Worm (Caenorhabditis elegans): ENCODE measurements around the gene F44E2.7.

The F44E2.7 gene

DNA sequence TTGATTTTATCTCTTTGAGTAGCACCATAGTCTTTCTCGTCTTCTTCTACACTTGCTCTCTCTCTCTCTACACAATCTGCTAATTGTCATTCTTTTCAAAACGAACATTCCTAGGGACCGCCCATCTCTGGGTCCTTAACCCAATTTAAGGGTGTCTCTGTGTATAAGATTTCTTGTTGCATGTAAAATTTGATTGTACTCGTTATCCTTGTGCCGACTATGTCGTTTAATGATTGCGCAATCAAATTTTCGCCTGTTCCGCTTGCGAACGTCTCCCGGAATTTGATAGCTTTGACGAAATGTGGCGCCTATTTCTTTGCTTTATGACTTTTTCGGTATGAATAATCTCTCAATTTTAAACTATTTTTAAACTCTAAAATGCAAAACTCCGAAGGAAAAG lies 37.2 kb downstream of the F44E2.7 start:
- TF ChIP-seq nhr-10 (tag; optimal IDR thresholded peaks at IDR 0.05) = no peak
- TF ChIP-seq sem-4 (tag; optimal IDR thresholded peaks at IDR 0.05) = peak; percentile 56
- TF ChIP-seq skn-1 (tag; optimal IDR thresholded peaks at IDR 0.05) = no peak
- no peak for TF ChIP-seq ceh-82 (tag; optimal IDR thresholded peaks at IDR 0.05)
- no peak for TF ChIP-seq crh-2 (tag; optimal IDR thresholded peaks at IDR 0.05)
- no peak for TF ChIP-seq nhr-25 (tag; optimal IDR thresholded peaks at IDR 0.05)
- TF ChIP-seq alr-1 (tag; optimal IDR thresholded peaks at IDR 0.05) = no peak

- TF ChIP-seq ceh-16 (tag; optimal IDR thresholded peaks at IDR 0.05) = no peak
- no peak for TF ChIP-seq dmd-4 (tag; optimal IDR thresholded peaks at IDR 0.05)
- no peak for TF ChIP-seq mbf-1 (tag; optimal IDR thresholded peaks at IDR 0.05)
- peak; percentile 73 for TF ChIP-seq nhr-129 (tag; optimal IDR thresholded peaks at IDR 0.05)
- peak; percentile 62 for TF ChIP-seq C34F6.9 (tag; optimal IDR thresholded peaks at IDR 0.05)
- no peak for TF ChIP-seq unc-39 (tag; optimal IDR thresholded peaks at IDR 0.05)
- TF ChIP-seq aly-2 (tag; optimal IDR thresholded peaks at IDR 0.05) = no peak
- TF ChIP-seq mdl-1 (tag; optimal IDR thresholded peaks at IDR 0.05) = no peak
- no peak for TF ChIP-seq ztf-11 (tag; optimal IDR thresholded peaks at IDR 0.05)
- TF ChIP-seq peb-1 (tag; optimal IDR thresholded peaks at IDR 0.05) = no peak
- TF ChIP-seq unc-55 (GFP tag; optimal IDR thresholded peaks at IDR 0.05) = peak; percentile 79
- no peak for TF ChIP-seq unc-62 (GFP tag; optimal IDR thresholded peaks at IDR 0.05)
- TF ChIP-seq lin-13 (GFP tag; optimal IDR thresholded peaks at IDR 0.05) = peak; percentile 15
- TF ChIP-seq nhr-23 (tag; optimal IDR thresholded peaks at IDR 0.05) = no peak
- TF ChIP-seq skn-1 (tag; optimal IDR thresholded peaks at IDR 0.05) = no peak
- TF ChIP-seq nhr-25 (tag; optimal IDR thresholded peaks at IDR 0.05) = peak; percentile 1
- TF ChIP-seq R02D3.7 (tag; optimal IDR thresholded peaks at IDR 0.05) = no peak
- TF ChIP-seq lin-39 (tag; optimal IDR thresholded peaks at IDR 0.05) = no peak
- TF ChIP-seq lsy-2 (tag; optimal IDR thresholded peaks at IDR 0.05) = peak in 1 of 2 experiments; percentile 66
- TF ChIP-seq blmp-1 (tag; optimal IDR thresholded peaks at IDR 0.05; ENCODE audit: insufficient read depth) = no peak
- TF ChIP-seq Y55F3AM.14 (GFP tag; optimal IDR thresholded peaks at IDR 0.05) = no peak
- no peak for TF ChIP-seq nhr-21 (tag; optimal IDR thresholded peaks at IDR 0.05)
- no peak for TF ChIP-seq ZK546.5 (tag; optimal IDR thresholded peaks at IDR 0.05)
- no peak for TF ChIP-seq nhr-77 (tag; optimal IDR thresholded peaks at IDR 0.05)
- TF ChIP-seq sem-4 (tag; optimal IDR thresholded peaks at IDR 0.05) = no peak
- TF ChIP-seq sma-3 (GFP tag; optimal IDR thresholded peaks at IDR 0.05) = peak; percentile 19
- peak; percentile 30 for TF ChIP-seq crh-2 (tag; optimal IDR thresholded peaks at IDR 0.05)
- no peak for TF ChIP-seq egl-27 (tag; optimal IDR thresholded peaks at IDR 0.05)
- TF ChIP-seq ztf-1 (GFP tag; conservative IDR thresholded peaks at IDR 0.05) = no peak
- TF ChIP-seq sma-9 (GFP tag; optimal IDR thresholded peaks at IDR 0.05) = peak; percentile 39
- TF ChIP-seq sma-9 (tag; optimal IDR thresholded peaks at IDR 0.05) = no peak
- TF ChIP-seq ama-1 (optimal IDR thresholded peaks at IDR 0.05) = peak; percentile 7
- TF ChIP-seq nhr-6 (tag; optimal IDR thresholded peaks at IDR 0.05) = no peak
- no peak for TF ChIP-seq nhr-237 (tag; optimal IDR thresholded peaks at IDR 0.05)
- TF ChIP-seq lin-11 (tag; optimal IDR thresholded peaks at IDR 0.05) = no peak
- TF ChIP-seq elt-1 (tag; optimal IDR thresholded peaks at IDR 0.05) = no peak
- no peak for TF ChIP-seq zag-1 (tag; optimal IDR thresholded peaks at IDR 0.05)
- TF ChIP-seq F13H6.1 (tag; optimal IDR thresholded peaks at IDR 0.05) = peak; percentile 43
- TF ChIP-seq gmeb-1 (tag; optimal IDR thresholded peaks at IDR 0.05) = peak; percentile 92
- no peak for TF ChIP-seq ztf-4 (tag; optimal IDR thresholded peaks at IDR 0.05)
- TF ChIP-seq ceh-82 (tag; optimal IDR thresholded peaks at IDR 0.05) = no peak
- TF ChIP-seq elt-3 (tag; optimal IDR thresholded peaks at IDR 0.05) = no peak
- TF ChIP-seq nhr-10 (tag; optimal IDR thresholded peaks at IDR 0.05) = no peak
- TF ChIP-seq alr-1 (tag; optimal IDR thresholded peaks at IDR 0.05) = no peak
- no peak for TF ChIP-seq mab-5 (tag; optimal IDR thresholded peaks at IDR 0.05)
- TF ChIP-seq fos-1 (tag; optimal IDR thresholded peaks at IDR 0.05) = no peak
- no peak for TF ChIP-seq snpc-4 (tag; optimal IDR thresholded peaks at IDR 0.05)
- no peak for TF ChIP-seq nhr-12 (tag; optimal IDR thresholded peaks at IDR 0.05)
- no peak for TF ChIP-seq nhr-11 (tag; optimal IDR thresholded peaks at IDR 0.05)
These were observed 38.9 kb downstream of the F44E2.7 start, which contains the start of gene prx-19 for ce11 chrIII:8809245-8809971. Gene prx-19 (minus strand): TSS chrIII:8809295.

Measured in whole organism, L2 larva.